Worm (Caenorhabditis elegans): ENCODE results near the gene frpr-8.

- TF ChIP-seq ces-1 (GFP tag; optimal IDR thresholded peaks at IDR 0.05), result no peak
- TF ChIP-seq nhr-237 (tag; optimal IDR thresholded peaks at IDR 0.05), result no peak
- TF ChIP-seq hlh-1 (tag; optimal IDR thresholded peaks at IDR 0.05), result no peak
- TF ChIP-seq lsy-2 (tag; optimal IDR thresholded peaks at IDR 0.05), result no peak
Measured at ce11 chrX:8737801-8738200, 40.2 kb downstream of the frpr-8 start.
